Worm (Caenorhabditis elegans) whole organism, young adult: ENCODE results near the gene Y75B8A.18.
"Not testable (repeated sequence)": the region's sequence is repeated elsewhere in the genome, so short reads cannot be mapped to it uniquely, and the experiment has no call there.

ENCODE experiments used
- ama-1 ChIP-seq, 3 experiments: fragments of 150-350 bp in 1 of 3; sonication (generic microtip) in 2 of 3; optimal IDR thresholded peaks; 2 replicates each; lab custom pipeline; 2014 to 2018; ENCODE audit warnings: missing biosample characterization in 2 of 3, missing genetic modification characterization in 2 of 3, missing genetic modification reagents in 2 of 3
- lin-54 ChIP-seq: fragments of 200-800 bp; sonication (Bioruptor generic); optimal IDR thresholded peaks from 2 replicates; lab custom pipeline; 2018; ENCODE audit warnings: mild to moderate bottlenecking, missing genetic modification characterization, missing compliant biosample characterization
- pbrm-1 ChIP-seq: fragments of 200-800 bp; sonication (Bioruptor generic); IDR thresholded peaks from 2 replicates; pipeline ENCODE4 v1.3.6; 2022; ENCODE audit warnings: missing genetic modification reagents, missing genetic modification characterization, missing compliant biosample characterization

Gene Y75B8A.18

DNA sequence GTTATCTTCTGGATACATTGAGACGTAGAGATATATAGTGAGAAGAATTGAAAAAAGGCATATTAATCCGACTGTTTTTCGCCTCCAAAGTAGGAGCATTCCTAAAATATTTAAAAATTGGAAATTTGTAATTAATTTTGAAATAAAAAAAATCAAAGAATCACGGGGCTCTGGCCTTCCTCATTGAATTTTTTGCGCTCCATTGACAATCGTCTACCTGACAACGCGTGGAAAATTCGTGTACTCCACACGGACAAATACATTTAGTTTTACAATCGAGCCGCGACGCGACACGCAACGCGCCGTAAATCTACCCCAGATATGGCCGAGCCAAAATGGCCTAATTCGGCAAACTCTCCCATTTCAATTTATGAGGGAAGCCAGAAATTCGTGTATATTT, 48.9 kb downstream of the Y75B8A.18 start, which contains the start of gene gly-11:
TSS of gene gly-11 (minus strand) at position 101 of the 400 bp plus-strand sequence.
- not testable (repeated sequence) for TF ChIP-seq ama-1 (optimal IDR thresholded peaks at IDR 0.05; lab: Kevin White, UChicago); ama-1 (GFP tag; optimal IDR thresholded peaks at IDR 0.05; lab: Kevin White, UChicago); lin-54 (GFP tag; lab: Kevin White, UChicago); pbrm-1 (GFP tag; lab: Robert Waterston, UW)
